Worm (Caenorhabditis elegans) whole organism, L2 larva: ENCODE measurements around the gene gld-3.

Experiments
- F13H6.1 ChIP-seq: sonication (generic microtip); optimal IDR thresholded peaks from 2 replicates; lab custom pipeline; 2016; ENCODE audit warnings: missing genetic modification characterization, missing compliant biosample characterization
- R02D3.7 ChIP-seq: fragments of 150-350 bp; optimal IDR thresholded peaks from 2 replicates; lab custom pipeline; 2014; ENCODE audit warnings: missing biosample characterization, missing genetic modification characterization
- Y55F3AM.14 ChIP-seq: fragments of 200-800 bp; sonication (Bioruptor generic); optimal IDR thresholded peaks from 2 replicates; lab custom pipeline; 2018; ENCODE audit warnings: mild to moderate bottlenecking, missing genetic modification characterization, missing compliant biosample characterization
- aly-2 ChIP-seq: fragments of 150-350 bp; optimal IDR thresholded peaks from 2 replicates; lab custom pipeline; 2014; ENCODE audit warnings: missing biosample characterization, missing genetic modification characterization
- ama-1 ChIP-seq: fragments of 150-350 bp; optimal IDR thresholded peaks from 2 replicates; lab custom pipeline; 2018; ENCODE audit warnings: inconsistent platforms
- ceh-82 ChIP-seq: fragments of 150-350 bp; optimal IDR thresholded peaks from 2 replicates; lab custom pipeline; 2014; ENCODE audit warnings: missing biosample characterization, missing genetic modification characterization
- crh-2 ChIP-seq: sonication (generic microtip); optimal IDR thresholded peaks from 2 replicates; lab custom pipeline; 2017; ENCODE audit warnings: missing biosample characterization, missing genetic modification characterization
- mab-5 ChIP-seq: fragments of 150-350 bp; optimal IDR thresholded peaks from 2 replicates; lab custom pipeline; 2014; ENCODE audit warnings: missing biosample characterization, missing genetic modification characterization
- nhr-12 ChIP-seq: fragments of 150-350 bp; optimal IDR thresholded peaks from 2 replicates; lab custom pipeline; 2014; ENCODE audit warnings: missing biosample characterization, missing genetic modification characterization
- nhr-23 ChIP-seq: fragments of 150-350 bp; optimal IDR thresholded peaks from 2 replicates; lab custom pipeline; 2014; ENCODE audit warnings: missing biosample characterization, missing genetic modification reagents, missing genetic modification characterization
- nhr-25 ChIP-seq: fragments of 150-350 bp; sonication (generic microtip); optimal IDR thresholded peaks from 3 replicates; lab custom pipeline; 2014; ENCODE audit warnings: missing biosample characterization, missing genetic modification characterization
- skn-1 ChIP-seq: sonication (generic microtip); optimal IDR thresholded peaks from 2 replicates; lab custom pipeline; 2017; ENCODE audit warnings: missing biosample characterization, missing genetic modification characterization
- unc-39 ChIP-seq: fragments of 150-350 bp; optimal IDR thresholded peaks from 2 replicates; lab custom pipeline; 2014; ENCODE audit warnings: missing biosample characterization, missing genetic modification characterization
- zag-1 ChIP-seq: fragments of 150-350 bp; optimal IDR thresholded peaks from 2 replicates; lab custom pipeline; 2014; ENCODE audit warnings: missing biosample characterization, missing genetic modification characterization

DNA sequence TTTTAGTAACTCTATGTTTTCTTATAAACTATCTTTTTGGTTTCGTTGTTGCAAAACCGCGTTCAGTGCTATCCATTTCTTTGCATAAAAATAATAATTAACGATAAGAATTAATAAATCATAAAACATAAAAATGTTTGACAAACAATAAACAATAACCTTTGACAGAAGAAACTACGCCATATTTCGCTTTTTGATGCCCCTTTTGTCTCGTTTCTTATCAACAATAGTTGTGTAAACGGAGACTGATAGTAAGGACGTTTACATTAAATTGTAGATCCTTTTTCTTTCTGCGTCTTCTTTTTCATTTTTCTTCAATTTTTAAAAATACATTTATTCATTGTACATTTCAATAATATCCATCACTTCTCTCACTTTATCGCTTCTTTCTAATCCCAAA lies 6.6 kb downstream of the gld-3 start:
- no peak for TF ChIP-seq nhr-23 (tag; lab: Kevin White, UChicago)
- TF ChIP-seq F13H6.1, result no peak
- TF ChIP-seq ceh-82 (tag; lab: Kevin White, UChicago), result no peak
- TF ChIP-seq R02D3.7 (tag; lab: Kevin White, UChicago), result no peak
- no peak for TF ChIP-seq zag-1 (tag; lab: Kevin White, UChicago)
- no peak for TF ChIP-seq aly-2 (tag; lab: Kevin White, UChicago)
- no peak for TF ChIP-seq nhr-25 (tag; lab: Kevin White, UChicago)
- TF ChIP-seq Y55F3AM.14, result no peak
- no peak for TF ChIP-seq ama-1
- no peak for TF ChIP-seq nhr-12 (tag; lab: Kevin White, UChicago)
- no peak for TF ChIP-seq crh-2 (tag; lab: Kevin White, UChicago)
- TF ChIP-seq unc-39, result no peak
- TF ChIP-seq skn-1 (tag; lab: Kevin White, UChicago), result no peak
- no peak for TF ChIP-seq mab-5 (tag; lab: Kevin White, UChicago)
